Fruit fly (Drosophila melanogaster): Measurements from ENCODE around the gene Cpr97Eb.

DNA sequence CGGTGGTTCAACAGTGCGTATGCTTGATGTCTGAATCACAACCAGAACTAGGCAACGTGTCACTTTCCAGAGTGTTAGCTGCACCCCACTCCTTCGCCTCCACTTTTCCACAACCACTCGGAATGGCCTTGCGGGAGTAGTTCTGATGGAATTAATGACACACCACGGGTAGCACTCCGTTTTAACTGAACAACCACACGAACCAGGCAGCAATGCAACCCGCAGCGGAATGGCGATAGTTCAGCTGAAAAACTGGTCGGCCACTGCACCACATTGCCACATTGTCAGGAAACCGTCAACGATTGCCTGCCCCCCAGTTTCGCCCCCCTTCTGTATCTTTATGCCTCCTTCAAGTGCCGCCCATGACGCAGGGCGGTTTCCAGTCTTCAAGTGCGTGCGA lies 3.4 kb downstream of the Cpr97Eb start, which contains the start of gene Cpr97Ea:
- TF ChIP-seq cic (GFP tag; optimal IDR thresholded peaks at IDR 0.05) (no peak), CG14711 (tag; optimal IDR thresholded peaks at IDR 0.05) (no peak), CG12768 (GFP tag; optimal IDR thresholded peaks at IDR 0.05) (no peak), Clk (GFP tag; optimal IDR thresholded peaks at IDR 0.05) (no peak), Mnt (GFP tag; optimal IDR thresholded peaks at IDR 0.05) (no peak), Hr96 (GFP tag; optimal IDR thresholded peaks at IDR 0.05) (no peak), CG5204 (GFP tag; optimal IDR thresholded peaks at IDR 0.05) (no peak)
